Worm (Caenorhabditis elegans): ENCODE data around the gene T09F3.7.

DNA sequence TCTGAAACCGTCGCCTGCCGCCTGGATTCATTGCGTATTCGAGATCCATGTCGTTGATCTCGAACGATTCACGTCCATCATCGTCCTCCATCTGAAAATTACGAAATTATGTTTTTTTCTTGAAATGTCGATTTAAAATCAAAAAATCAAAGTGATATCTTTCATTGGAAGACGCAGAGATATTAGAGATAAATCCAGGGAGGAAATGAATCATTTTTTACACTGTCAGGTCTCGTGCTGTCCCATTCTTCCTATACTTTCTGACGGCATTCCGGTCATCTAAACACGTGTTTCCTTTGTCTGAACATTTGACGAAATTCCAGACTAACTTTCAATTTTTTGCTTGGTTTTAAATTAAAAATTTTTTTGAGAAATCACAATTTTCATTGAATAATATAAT, 41.1 kb upstream of the T09F3.7 start, which contains the start of gene stip-1:
- TF ChIP-seq ceh-82 (tag; optimal IDR thresholded peaks at IDR 0.05) = no peak
- no peak for TF ChIP-seq fos-1 (tag; optimal IDR thresholded peaks at IDR 0.05)
- no peak for TF ChIP-seq ztf-11 (tag; optimal IDR thresholded peaks at IDR 0.05)
- no peak for TF ChIP-seq nhr-77 (tag; optimal IDR thresholded peaks at IDR 0.05)
- TF ChIP-seq ama-1 (optimal IDR thresholded peaks at IDR 0.05) = no peak
